Worm (Caenorhabditis elegans) whole organism, L4/young adult: ENCODE results near the gene lgc-8.

Experiments used
- W03F9.2 ChIP-seq: fragments of 150-350 bp; optimal IDR thresholded peaks from 2 replicates; lab custom pipeline; 2014; ENCODE audit warnings: missing biosample characterization, missing genetic modification characterization
- dao-5 ChIP-seq: sonication (generic microtip); optimal IDR thresholded peaks from 2 replicates; lab custom pipeline; 2016; ENCODE audit warnings: missing genotype, missing genetic modification characterization, moderate library complexity, missing compliant biosample characterization
- him-1 ChIP-seq: sonication (generic microtip); optimal IDR thresholded peaks from 2 replicates; lab custom pipeline; 2016; ENCODE audit warnings: missing genotype, missing genetic modification reagents, missing genetic modification characterization, missing compliant biosample characterization

The lgc-8 gene

DNA sequence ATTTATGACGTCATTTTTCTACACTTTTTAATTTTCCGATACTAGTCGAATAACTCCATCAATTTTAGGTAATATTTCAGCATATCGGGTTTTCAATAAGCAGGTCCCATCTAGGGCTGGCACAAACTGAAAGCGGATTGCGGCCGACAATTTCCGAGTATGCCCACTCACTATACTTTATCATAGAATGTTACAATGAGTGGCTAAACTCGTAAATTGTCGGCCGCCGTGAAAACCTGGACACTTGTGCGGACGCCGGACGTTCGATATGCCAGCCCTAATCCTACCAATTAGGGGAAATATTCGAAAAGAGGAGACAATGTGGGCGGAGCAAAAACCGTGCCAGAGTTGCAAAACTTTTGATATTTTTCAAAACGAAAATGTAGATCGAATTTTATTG, 44.1 kb downstream of the lgc-8 start:
- TF ChIP-seq W03F9.2 (no peak), dao-5 (tag; lab: Kevin White, UChicago) (no peak), him-1 (tag; lab: Kevin White, UChicago) (no peak)

DNA sequence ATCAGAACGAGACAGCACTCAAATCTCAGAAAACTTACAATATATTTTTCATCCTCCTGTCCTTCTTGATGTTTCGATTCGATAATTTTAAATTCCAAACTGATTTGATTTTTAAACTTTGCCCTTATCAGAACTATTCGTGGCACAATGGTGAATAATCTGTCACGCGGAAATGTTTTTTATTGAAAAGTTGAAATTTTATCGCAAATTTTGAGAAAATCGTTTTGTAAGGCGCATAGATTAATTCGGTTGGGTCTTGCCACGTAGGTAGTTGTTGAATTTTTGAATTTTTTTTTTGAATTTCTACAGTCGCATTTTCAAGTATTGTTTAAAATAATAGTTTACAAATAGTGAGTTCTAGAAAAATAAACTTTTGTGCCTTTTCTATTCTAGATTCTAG, 45.2 kb downstream of the lgc-8 start, which contains the start of gene ptp-5.2:
Gene ptp-5.2 (minus strand): TSS at position 101 of the 400 bp plus-strand sequence.
- TF ChIP-seq W03F9.2 (no peak), dao-5 (tag; lab: Kevin White, UChicago) (no peak)

DNA sequence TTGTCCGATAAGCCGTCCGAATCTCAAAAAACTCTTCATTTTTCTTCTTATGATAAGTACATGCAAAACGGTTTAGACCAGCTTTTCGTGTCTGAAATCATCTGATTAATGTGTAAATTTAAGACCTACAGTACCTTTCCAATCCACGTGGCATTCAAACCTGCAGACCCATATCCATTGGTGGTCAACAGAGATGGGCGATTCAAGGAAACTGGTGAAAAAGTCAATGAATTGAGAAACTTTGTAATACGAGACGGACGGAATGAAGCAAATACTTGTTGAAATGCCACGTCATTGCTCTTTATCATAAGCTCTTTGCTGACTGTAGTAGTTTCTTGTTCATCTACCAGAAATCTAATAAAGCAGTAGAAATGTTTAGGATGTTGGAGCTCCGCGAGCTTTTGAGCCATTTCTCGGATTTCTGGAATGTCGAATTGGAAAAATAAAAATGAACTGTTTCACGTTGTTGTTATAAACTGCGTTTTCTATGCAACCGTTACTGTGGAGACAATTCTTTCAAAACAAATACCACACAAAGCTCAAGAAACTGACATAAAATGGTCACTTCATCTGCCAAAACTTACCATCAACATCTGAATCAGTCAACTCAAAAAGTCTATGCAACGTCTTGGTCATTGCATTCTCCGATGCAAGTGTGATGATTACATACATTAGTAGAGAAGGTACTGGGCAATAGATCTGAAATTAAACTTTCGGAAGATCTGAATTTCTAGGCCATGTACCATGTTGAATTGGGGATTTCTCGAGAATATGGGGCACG, 48.5 kb downstream of the lgc-8 start:
- TF ChIP-seq him-1 (tag; lab: Kevin White, UChicago) (no peak), W03F9.2 (no peak), dao-5 (tag; lab: Kevin White, UChicago) (no peak)

ce11 chrIV:14764719-14765173, 49.1 kb downstream of the lgc-8 start:
- no peak for TF ChIP-seq him-1 (tag; lab: Kevin White, UChicago)
- peak; percentile 33 for TF ChIP-seq W03F9.2

DNA sequence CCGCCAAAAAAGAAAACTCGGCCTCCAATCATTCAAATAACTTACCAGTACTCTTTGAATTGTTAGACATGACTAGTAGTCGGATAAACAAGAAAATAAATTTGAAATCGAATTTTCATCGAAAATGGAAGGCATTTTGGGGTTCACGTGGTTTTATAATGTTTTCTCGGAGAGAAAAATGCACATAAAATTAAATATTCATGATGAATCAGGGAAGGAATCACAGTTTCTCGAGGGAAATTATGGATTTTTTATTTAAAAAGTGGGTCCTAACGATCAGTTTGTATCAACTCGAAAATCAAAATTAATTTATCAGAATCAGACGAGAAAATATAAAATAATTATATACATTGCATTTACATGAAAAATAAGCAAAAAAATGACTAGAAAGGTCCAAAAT, 49.7 kb downstream of the lgc-8 start, which contains the start of gene Y57G11C.5:
Gene Y57G11C.5 (minus strand): TSS at position 101 of the 400 bp plus-strand sequence.
- TF ChIP-seq him-1 (tag; lab: Kevin White, UChicago) (no peak), W03F9.2 (no peak), dao-5 (tag; lab: Kevin White, UChicago) (no peak)

DNA sequence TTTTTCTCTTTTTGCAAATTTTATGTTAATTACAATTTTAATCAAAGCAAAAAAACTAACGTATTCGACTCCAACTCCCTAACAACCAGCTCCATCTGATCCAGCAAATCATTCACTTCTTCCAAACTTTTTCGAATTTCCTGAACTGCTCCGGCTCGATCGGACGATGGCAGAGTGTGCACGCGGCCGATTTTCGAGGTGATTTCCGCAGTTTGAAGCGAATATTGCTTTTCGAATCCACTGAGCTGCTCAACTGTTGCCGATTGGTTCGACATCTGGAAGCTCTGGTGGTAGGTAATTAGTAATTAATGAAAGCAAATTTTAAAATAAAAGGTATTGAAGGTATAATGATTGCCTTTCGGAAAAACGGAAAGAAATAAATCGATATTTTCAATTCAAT, 50.8 kb downstream of the lgc-8 start, which contains the start of gene vti-1:
Gene vti-1 (minus strand): TSS at position 284 of the 400 bp plus-strand sequence.
- TF ChIP-seq W03F9.2 (no peak), dao-5 (tag; lab: Kevin White, UChicago) (no peak), him-1 (tag; lab: Kevin White, UChicago) (no peak)

ce11 chrIV:14767693-14768251, 52.2 kb downstream of the lgc-8 start, which contains the start of the genes mrps-7 and Y57G11C.3:
Gene mrps-7 (minus strand): TSS chrIV:14767730.
Gene Y57G11C.3 (plus strand): TSS chrIV:14768201.
- peak; percentile 41 for TF ChIP-seq him-1 (tag; lab: Kevin White, UChicago)
- peak; percentile 89 for TF ChIP-seq W03F9.2
- TF ChIP-seq dao-5 (tag; lab: Kevin White, UChicago), result no peak

DNA sequence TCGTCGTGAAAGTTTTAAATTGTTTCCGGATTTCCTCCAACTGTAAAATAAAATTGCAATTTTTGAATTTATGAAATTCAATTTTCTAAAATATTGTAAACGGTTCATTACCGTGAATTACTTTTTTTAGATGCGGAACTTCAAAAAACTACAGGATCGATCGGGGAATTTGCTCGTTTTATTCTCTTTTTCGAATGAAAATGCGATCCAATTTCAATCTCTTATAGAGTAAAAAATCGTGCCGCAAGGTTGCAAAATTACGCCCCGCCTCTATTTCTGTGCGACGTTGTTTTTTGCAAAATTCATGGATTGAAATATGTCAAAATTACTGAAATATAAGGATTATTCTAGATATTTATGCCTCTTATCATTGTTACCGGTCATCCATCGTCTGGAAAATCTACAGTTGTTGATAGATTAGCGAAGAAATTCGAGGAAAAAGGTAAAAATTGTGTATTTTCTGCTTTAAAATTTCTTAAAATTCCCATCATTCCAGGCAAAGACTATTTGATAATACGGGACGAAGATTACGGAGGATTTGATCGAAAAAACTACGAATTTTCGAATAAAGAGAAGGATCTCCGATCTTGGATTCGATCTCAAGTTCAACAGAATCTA, 53.7 kb downstream of the lgc-8 start, which contains the start of gene Y57G11C.43:
Gene Y57G11C.43 (plus strand): TSS at position 224 of the 618 bp plus-strand sequence.
- TF ChIP-seq him-1 (tag; lab: Kevin White, UChicago) (no peak), dao-5 (tag; lab: Kevin White, UChicago) (no peak), W03F9.2 (no peak)
